Worm (Caenorhabditis elegans): ENCODE data around the gene sqt-3.

DNA sequence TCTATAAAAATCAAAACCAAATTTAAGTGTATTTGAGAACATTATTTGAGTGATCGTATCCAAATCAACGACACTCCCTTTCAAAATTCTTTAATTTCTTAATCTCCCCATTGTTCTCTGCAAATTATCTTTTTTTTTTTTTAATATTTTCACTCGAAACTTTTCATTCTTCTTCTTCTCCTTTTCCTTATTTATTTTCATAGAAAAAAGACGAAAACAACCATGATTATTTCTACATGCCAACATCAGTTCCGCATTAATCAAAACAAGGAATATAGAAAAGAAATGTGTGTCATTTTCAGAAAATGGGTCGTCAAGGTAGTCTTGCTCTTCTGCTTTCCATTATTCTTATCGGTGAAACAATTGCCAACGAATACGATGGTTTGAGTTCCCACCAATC lies 45.0 kb downstream of the sqt-3 start, which contains the start of gene K01D12.5:
- TF ChIP-seq M03D4.4 (tag; optimal IDR thresholded peaks at IDR 0.05): no peak
- no peak for TF ChIP-seq ceh-43 (GFP tag; optimal IDR thresholded peaks at IDR 0.05)
- no peak for TF ChIP-seq elt-1 (tag; optimal IDR thresholded peaks at IDR 0.05; ENCODE audit: borderline replicate concordance, insufficient read depth)
- no peak for TF ChIP-seq ceh-39 (tag; optimal IDR thresholded peaks at IDR 0.05)
- TF ChIP-seq nhr-237 (tag; optimal IDR thresholded peaks at IDR 0.05): no peak
- TF ChIP-seq tbx-8 (GFP tag; optimal IDR thresholded peaks at IDR 0.05): no peak
- TF ChIP-seq ces-1 (GFP tag; optimal IDR thresholded peaks at IDR 0.05): no peak
- no peak for TF ChIP-seq zip-8 (tag; optimal IDR thresholded peaks at IDR 0.05)
- TF ChIP-seq pha-4 (tag; optimal IDR thresholded peaks at IDR 0.05): no peak
- no peak for TF ChIP-seq ztf-11 (tag; optimal IDR thresholded peaks at IDR 0.05)
